Fruit fly (Drosophila melanogaster): ENCODE measurements around the gene Usp32.

Usp32 gene

dm6 chr3L:19902560-19903399 is 31.8 kb downstream of the Usp32 start (continued):
- TF ChIP-seq wek (GFP tag; optimal IDR thresholded peaks at IDR 0.05) (peak; percentile 91), sna (GFP tag; IDR thresholded peaks at IDR 0.05; ENCODE audit: partially characterized antibody) (0 out of 2 replicates have a peak, but pooled peaks have one; percentile 36), MESR4 (GFP tag; optimal IDR thresholded peaks at IDR 0.05) (peak; percentile 49), CG34422 (GFP tag; IDR thresholded peaks at IDR 0.05) (peak; percentile 84), CG11696 (GFP tag; IDR thresholded peaks at IDR 0.05) (peak; percentile 81), CG12071 (GFP tag; optimal IDR thresholded peaks at IDR 0.05) (peak; percentile 80), CG10274 (GFP tag; optimal IDR thresholded peaks at IDR 0.05) (peak; percentile 89), Gsc (GFP tag; IDR thresholded peaks at IDR 0.05) (no peak), Ravus (GFP tag; IDR thresholded peaks at IDR 0.05) (peak; percentile 79), otp (GFP tag; IDR thresholded peaks at IDR 0.05) (peak; percentile 96), CG6272 (GFP tag; IDR thresholded peaks at IDR 0.05) (peak; percentile 84), stwl (tag; optimal IDR thresholded peaks at IDR 0.05) (peak; percentile 11), Taf1 (GFP tag; IDR thresholded peaks at IDR 0.05) (peak; percentile 85), dimm (GFP tag; IDR thresholded peaks at IDR 0.05) (no peak; the same call in 1 of the 2 replicates), dmrt11E (tag; optimal IDR thresholded peaks at IDR 0.05) (peak; percentile 81), CG12299 (tag; optimal IDR thresholded peaks at IDR 0.05) (peak; percentile 87), sd (tag; optimal IDR thresholded peaks at IDR 0.05) (peak; percentile 79), CG9817 (tag; optimal IDR thresholded peaks at IDR 0.05) (peak; percentile 93), bsh (GFP tag; optimal IDR thresholded peaks at IDR 0.05) (peak; percentile 90 to 95), B-H1 (GFP tag; IDR thresholded peaks at IDR 0.05) (peak; percentile 88; the same call in 2 of the 3 replicates), sqz (GFP tag; optimal IDR thresholded peaks at IDR 0.05) (peak; percentile 90), Awh (GFP tag; IDR thresholded peaks at IDR 0.05) (peak; percentile 93), fru (optimal IDR thresholded peaks at IDR 0.05) (no peak), lola (GFP tag; optimal IDR thresholded peaks at IDR 0.05) (peak in 1 of 3 experiments; percentile 83), CG1529 (GFP tag; optimal IDR thresholded peaks at IDR 0.05) (peak; percentile 84), CG13296 (GFP tag; optimal IDR thresholded peaks at IDR 0.05) (peak; percentile 94), CG17802 (tag; optimal IDR thresholded peaks at IDR 0.05) (peak; percentile 65), CG3726 (GFP tag; IDR thresholded peaks at IDR 0.05) (no peak; the same call in 2 of the 3 replicates), nmo (GFP tag; optimal IDR thresholded peaks at IDR 0.05) (peak; percentile 94), Med (GFP tag) (peak; percentile 99), pb (GFP tag; optimal IDR thresholded peaks at IDR 0.05) (peak; percentile 94), CG14441 (GFP tag; IDR thresholded peaks at IDR 0.05) (peak; percentile 89), Oli (tag; optimal IDR thresholded peaks at IDR 0.05) (peak; percentile 96), dm (GFP tag; optimal IDR thresholded peaks at IDR 0.05) (peak; percentile 90), Nf-YC (tag; optimal IDR thresholded peaks at IDR 0.05) (peak; percentile 62), ERR (GFP tag; optimal IDR thresholded peaks at IDR 0.05) (peak; percentile 93), CG10366 (GFP tag; IDR thresholded peaks at IDR 0.05) (peak; percentile 94), vvl (GFP tag; IDR thresholded peaks at IDR 0.05) (peak; percentile 95), schlank (tag; optimal IDR thresholded peaks at IDR 0.05) (peak; percentile 91), CG11093 (GFP tag; IDR thresholded peaks at IDR 0.05) (peak; percentile 89), CG15696 (tag; optimal IDR thresholded peaks at IDR 0.05) (peak; percentile 53), CG17612 (GFP tag; IDR thresholded peaks at IDR 0.05) (peak; percentile 88), CG18764 (GFP tag; optimal IDR thresholded peaks at IDR 0.05) (peak; percentile 88), CG7372 (GFP tag; IDR thresholded peaks at IDR 0.05) (peak; percentile 77), ash1 (GFP tag; optimal IDR thresholded peaks at IDR 0.05) (peak; percentile 80), CG3407 (GFP tag; optimal IDR thresholded peaks at IDR 0.05) (peak; percentile 85), peb (GFP tag; IDR thresholded peaks at IDR 0.05) (peak; percentile 85), CG12391 (tag; optimal IDR thresholded peaks at IDR 0.05) (peak; percentile 93), scrt (GFP tag; optimal IDR thresholded peaks at IDR 0.05) (peak; percentile 91)

Measured in whole organism, embryonic.